Fruit fly (Drosophila melanogaster): ENCODE results near the gene spel1.

- TF ChIP-seq h (optimal IDR thresholded peaks at IDR 0.05) (no peak), psq (optimal IDR thresholded peaks at IDR 0.05) (no peak), ttk (optimal IDR thresholded peaks at IDR 0.05) (no peak), insv (optimal IDR thresholded peaks at IDR 0.05) (no peak), Myc (optimal IDR thresholded peaks at IDR 0.05) (no peak)
Observed at dm6 chr2L:14348602-14349001, 13.3 kb upstream of the spel1 start, which contains the start of gene mTTF.

Measured in Kc167 (cell line).